Worm (Caenorhabditis elegans) whole organism, L1 larva: ENCODE results near the gene ZC449.7.
A peak's percentile ranks its signal among the peaks of the same experiment; 100 is the strongest.

Source experiments
- Y116A8C.19 ChIP-seq: sonication (generic microtip); optimal IDR thresholded peaks from 2 replicates; lab custom pipeline; 2016; ENCODE audit warnings: missing compliant biosample characterization, missing genetic modification characterization, borderline replicate concordance
- aha-1 ChIP-seq: fragments of 150-350 bp; optimal IDR thresholded peaks from 2 replicates; lab custom pipeline; 2014; ENCODE audit warnings: missing biosample characterization, missing genetic modification characterization
- aly-2 ChIP-seq: fragments of 150-350 bp; optimal IDR thresholded peaks from 2 replicates; lab custom pipeline; 2014; ENCODE audit warnings: missing biosample characterization, missing genetic modification characterization
- ama-1 ChIP-seq: fragments of 150-350 bp; optimal IDR thresholded peaks from 2 replicates; lab custom pipeline; 2014
- blmp-1 ChIP-seq: fragments of 150-350 bp; optimal IDR thresholded peaks from 2 replicates; lab custom pipeline; 2014; ENCODE audit warnings: missing biosample characterization, missing genetic modification characterization
- ceh-82 ChIP-seq, 3 experiments: fragments of 150-350 bp in 1 of 3; sonication (generic microtip) in 2 of 3; optimal IDR thresholded peaks; 2 replicates each; lab custom pipeline; 2014 to 2017; ENCODE audit warnings: missing biosample characterization in 3 of 3, missing genetic modification characterization in 3 of 3
- ces-1 ChIP-seq: fragments of 150-350 bp; optimal IDR thresholded peaks from 2 replicates; lab custom pipeline; 2014; ENCODE audit warnings: missing biosample characterization, missing genetic modification reagents, missing genetic modification characterization
- dsc-1 ChIP-seq: sonication (generic microtip); optimal IDR thresholded peaks from 2 replicates; lab custom pipeline; 2016; ENCODE audit warnings: mild to moderate bottlenecking, missing genetic modification characterization, missing compliant biosample characterization
- efl-1 ChIP-seq, 4 experiments: fragments of 150-350 bp; optimal IDR thresholded peaks in 3 of 4; peaks in 1 of 4; 1 replicate in 1 of 4; 2 replicates in 3 of 4; lab custom pipeline; 2014; ENCODE audit warnings: missing biosample characterization in 2 of 4, missing genetic modification characterization in 2 of 4, missing genetic modification reagents in 2 of 4
- elt-2 ChIP-seq: sonication (generic microtip); optimal IDR thresholded peaks from 2 replicates; lab custom pipeline; 2016; ENCODE audit warnings: missing genetic modification characterization, mild to moderate bottlenecking, inconsistent platforms, missing compliant biosample characterization, missing genetic modification reagents
- fkh-10 ChIP-seq: sonication (generic microtip); optimal IDR thresholded peaks from 2 replicates; lab custom pipeline; 2017; ENCODE audit warnings: missing biosample characterization, missing genetic modification reagents, missing genetic modification characterization
- fkh-4 ChIP-seq: sonication (generic microtip); optimal IDR thresholded peaks from 2 replicates; lab custom pipeline; 2016; ENCODE audit warnings: missing compliant biosample characterization, missing genetic modification characterization, borderline replicate concordance
- grh-1 ChIP-seq: fragments of 200-800 bp; sonication (Bioruptor generic); IDR thresholded peaks from 2 replicates; pipeline ENCODE4 v1.3.6; 2022; ENCODE audit warnings: missing genetic modification reagents, missing genetic modification characterization, missing compliant biosample characterization
- isw-1 ChIP-seq: fragments of 200-800 bp; sonication (Bioruptor generic); IDR thresholded peaks from 2 replicates; pipeline ENCODE4 v1.3.6; 2022; ENCODE audit warnings: missing genetic modification characterization, missing compliant biosample characterization
- jun-1 ChIP-seq: fragments of 150-350 bp; optimal IDR thresholded peaks from 2 replicates; lab custom pipeline; 2014; ENCODE audit warnings: missing biosample characterization, missing genetic modification reagents, missing genetic modification characterization
- lin-13 ChIP-seq: fragments of 150-350 bp; optimal IDR thresholded peaks from 2 replicates; lab custom pipeline; 2014; ENCODE audit warnings: missing biosample characterization, missing genetic modification reagents, missing genetic modification characterization
- lin-14 ChIP-seq: fragments of 200-800 bp; sonication (Bioruptor generic); optimal IDR thresholded peaks from 2 replicates; lab custom pipeline; 2018; ENCODE audit warnings: mild to moderate bottlenecking, missing genetic modification characterization, moderate library complexity, missing compliant biosample characterization
- lin-15B ChIP-seq: fragments of 150-350 bp; sonication (generic microtip); optimal IDR thresholded peaks from 3 replicates; lab custom pipeline; 2014; ENCODE audit warnings: missing biosample characterization, missing genetic modification characterization
- lin-39 ChIP-seq: fragments of 150-350 bp; optimal IDR thresholded peaks from 2 replicates; lab custom pipeline; 2014; ENCODE audit warnings: missing biosample characterization, missing genetic modification reagents, missing genetic modification characterization
- mef-2 ChIP-seq: fragments of 150-350 bp; optimal IDR thresholded peaks from 2 replicates; lab custom pipeline; 2014; ENCODE audit warnings: missing biosample characterization, missing genetic modification characterization
- mep-1 ChIP-seq: fragments of 150-350 bp; optimal IDR thresholded peaks from 2 replicates; lab custom pipeline; 2014; ENCODE audit warnings: missing biosample characterization, missing genetic modification characterization
- nhr-12 ChIP-seq: sonication (generic microtip); optimal IDR thresholded peaks from 2 replicates; lab custom pipeline; 2017; ENCODE audit warnings: missing biosample characterization, missing genetic modification characterization
- nhr-19 ChIP-seq: fragments of 200-800 bp; sonication (Bioruptor generic); conservative IDR thresholded peaks from 2 replicates; pipeline ENCODE4 v1.3.6; 2022; ENCODE audit warnings: missing genetic modification characterization, missing compliant biosample characterization
- nhr-20 ChIP-seq: sonication (generic microtip); optimal IDR thresholded peaks from 2 replicates; lab custom pipeline; 2016; ENCODE audit warnings: mild to moderate bottlenecking, missing genetic modification characterization, missing compliant biosample characterization
- nhr-47 ChIP-seq: sonication (generic microtip); optimal IDR thresholded peaks from 2 replicates; lab custom pipeline; 2016; ENCODE audit warnings: mild to moderate bottlenecking, missing genetic modification characterization, moderate library complexity, missing compliant biosample characterization
- nhr-76 ChIP-seq: sonication (generic microtip); optimal IDR thresholded peaks from 2 replicates; lab custom pipeline; 2017; ENCODE audit warnings: missing biosample characterization, missing genetic modification characterization
- nhr-85 ChIP-seq: sonication (generic microtip); peaks from one replicate; lab custom pipeline; 2016; ENCODE audit warnings: missing genetic modification characterization, inconsistent platforms, missing compliant biosample characterization
- nhr-90 ChIP-seq: sonication (generic microtip); optimal IDR thresholded peaks from 2 replicates; lab custom pipeline; 2016; ENCODE audit warnings: mild to moderate bottlenecking, missing genetic modification characterization, missing compliant biosample characterization; ENCODE audit not compliant: poor library complexity
- pqm-1 ChIP-seq: sonication (generic microtip); optimal IDR thresholded peaks from 3 replicates; lab custom pipeline; 2017; ENCODE audit warnings: missing biosample characterization, missing genetic modification characterization
- rnt-1 ChIP-seq: sonication (generic microtip); optimal IDR thresholded peaks from 2 replicates; lab custom pipeline; 2016; ENCODE audit warnings: mild to moderate bottlenecking, missing genetic modification characterization, moderate library complexity, missing compliant biosample characterization
- skn-1 ChIP-seq: fragments of 150-350 bp; optimal IDR thresholded peaks from 2 replicates; lab custom pipeline; 2014; ENCODE audit warnings: missing biosample characterization, missing genetic modification characterization
- snu-23 ChIP-seq: sonication (generic microtip); optimal IDR thresholded peaks from 2 replicates; lab custom pipeline; 2016; ENCODE audit warnings: missing genetic modification characterization, missing compliant biosample characterization
- sox-4 ChIP-seq: sonication (generic microtip); optimal IDR thresholded peaks from 2 replicates; lab custom pipeline; 2016; ENCODE audit warnings: missing genetic modification characterization, missing compliant biosample characterization
- swsn-7 ChIP-seq: sonication (generic microtip); optimal IDR thresholded peaks from 2 replicates; lab custom pipeline; 2016; ENCODE audit warnings: missing genetic modification characterization, missing compliant biosample characterization
- tbx-2 ChIP-seq: sonication (generic microtip); optimal IDR thresholded peaks from 2 replicates; lab custom pipeline; 2016; ENCODE audit warnings: missing genetic modification characterization, missing compliant biosample characterization
- unc-62 ChIP-seq: fragments of 150-350 bp; optimal IDR thresholded peaks from 2 replicates; lab custom pipeline; 2014; ENCODE audit warnings: missing biosample characterization, missing genetic modification reagents, missing genetic modification characterization
- unc-98 ChIP-seq: fragments of 200-800 bp; sonication (Bioruptor generic); IDR thresholded peaks from 2 replicates; pipeline ENCODE4 v1.3.6; 2022; ENCODE audit warnings: missing genetic modification characterization, missing compliant biosample characterization
- vab-15 ChIP-seq: sonication (generic microtip); optimal IDR thresholded peaks from 2 replicates; lab custom pipeline; 2017; ENCODE audit warnings: missing genotype, mild to moderate bottlenecking, missing genetic modification characterization, missing compliant biosample characterization
- xbp-1 ChIP-seq: sonication (generic microtip); optimal IDR thresholded peaks from 2 replicates; lab custom pipeline; 2016; ENCODE audit warnings: missing genetic modification characterization, missing compliant biosample characterization
- zip-4 ChIP-seq: fragments of 200-800 bp; sonication (Bioruptor generic); optimal IDR thresholded peaks from 2 replicates; lab custom pipeline; 2018; ENCODE audit warnings: mild to moderate bottlenecking, missing genetic modification characterization, moderate library complexity, missing compliant biosample characterization
- ztf-11 ChIP-seq, 2 experiments: sonication (generic microtip); optimal IDR thresholded peaks; 2 replicates each; lab custom pipeline; 2016 to 2017; ENCODE audit warnings: missing genetic modification characterization in 2 of 2, missing biosample characterization in 1 of 2, missing compliant biosample characterization in 1 of 2

ZC449.7 gene

ce11 chrX:4997548-4998087 lies 16.3 kb upstream of the ZC449.7 start, which contains the start of gene ZC8.6 (continued):
- TF ChIP-seq grh-1 (GFP tag; lab: Robert Waterston, UW): no peak
- TF ChIP-seq aly-2: no peak
- TF ChIP-seq lin-15B (tag; lab: Kevin White, UChicago): peak; percentile 54
- TF ChIP-seq nhr-90: no peak
- peak; percentile 68 for TF ChIP-seq mep-1 (tag; lab: Kevin White, UChicago)
- no peak for TF ChIP-seq fkh-10

- TF ChIP-seq nhr-85 (tag; lab: Kevin White, UChicago) (no peak), unc-98 (GFP tag; lab: Robert Waterston, UW) (no peak), xbp-1 (no peak), mef-2 (no peak), lin-14 (peak; percentile 25), lin-15B (tag; lab: Kevin White, UChicago) (no peak), zip-4 (GFP tag; lab: Kevin White, UChicago) (peak; percentile 1), nhr-19 (GFP tag; lab: Robert Waterston, UW) (peak; percentile 18; the same call in 1 of the 2 replicates), rnt-1 (peak; percentile 17), fkh-4 (no peak), grh-1 (GFP tag; lab: Robert Waterston, UW) (no peak), skn-1 (peak; percentile 29)
These were observed 15.0 kb upstream of the ZC449.7 start, which contains the start of gene set-30 for ce11 chrX:4998875-4999274. Gene set-30, plus strand, starts transcription at chrX:4999270.

- TF ChIP-seq rnt-1: peak; percentile 35
These were observed 9.6 kb upstream of the ZC449.7 start for ce11 chrX:5004306-5004705.

- TF ChIP-seq efl-1 (optimal IDR thresholded peaks at IDR 0.05; lab: Kevin White, UChicago) (no peak), efl-1 (GFP tag; optimal IDR thresholded peaks at IDR 0.05 in 1 of 2; lab: Kevin White, UChicago) (peak in 1 of 2 experiments; percentile 56), vab-15 (tag; lab: Kevin White, UChicago) (no peak)
- TF ChIP-seq, all 84 proteins: peak for 1
These were observed 8.9 kb upstream of the ZC449.7 start, which contains the start of gene hsd-2 for ce11 chrX:5004940-5005339. Gene hsd-2, plus strand, starts transcription at chrX:5005240.

- no peak for TF ChIP-seq grh-1 (GFP tag; lab: Robert Waterston, UW)
- TF ChIP-seq elt-2 (tag; lab: Kevin White, UChicago): peak; percentile 56
These were observed 6.9 kb upstream of the ZC449.7 start for ce11 chrX:5006972-5007371.

ce11 chrX:5009000-5009399 lies 4.9 kb upstream of the ZC449.7 start, which contains the start of gene hsd-3:
Gene hsd-3, plus strand, starts transcription at chrX:5009300.
- no peak for TF ChIP-seq Y116A8C.19 (tag; lab: Kevin White, UChicago)
- no peak for TF ChIP-seq blmp-1 (tag; lab: Kevin White, UChicago)
- TF ChIP-seq tbx-2 (tag; lab: Kevin White, UChicago): no peak
- TF ChIP-seq pqm-1: no peak
- TF ChIP-seq isw-1 (GFP tag; lab: Robert Waterston, UW): no peak
- TF ChIP-seq xbp-1: no peak
- TF ChIP-seq aha-1: no peak
- no peak for TF ChIP-seq fkh-10
- no peak for TF ChIP-seq lin-39 (tag; lab: Kevin White, UChicago)
- TF ChIP-seq jun-1 (tag; lab: Kevin White, UChicago): no peak
- TF ChIP-seq rnt-1: no peak
- TF ChIP-seq unc-62 (GFP tag; lab: Kevin White, UChicago): no peak
- no peak for TF ChIP-seq vab-15 (tag; lab: Kevin White, UChicago)
- no peak for TF ChIP-seq snu-23 (GFP tag; lab: Kevin White, UChicago)

ce11 chrX:5015775-5016174 lies 1.9 kb downstream of the ZC449.7 start, which contains the start of gene ZC449.8:
Gene ZC449.8, plus strand, starts transcription at chrX:5016075.
- TF ChIP-seq snu-23 (GFP tag; lab: Kevin White, UChicago): no peak
- TF ChIP-seq lin-14: no peak
- TF ChIP-seq ceh-82 (tag; optimal IDR thresholded peaks at IDR 0.05; lab: Kevin White, UChicago): no peak
- TF ChIP-seq sox-4 (tag; lab: Kevin White, UChicago): no peak
- TF ChIP-seq ztf-11 (tag; optimal IDR thresholded peaks at IDR 0.05; lab: Kevin White, UChicago): no peak
- TF ChIP-seq ama-1 (lab: Kevin White, UChicago): no peak
- no peak for TF ChIP-seq tbx-2 (tag; lab: Kevin White, UChicago)
- TF ChIP-seq dsc-1: no peak
- TF ChIP-seq nhr-12 (tag; lab: Kevin White, UChicago): no peak
- no peak for TF ChIP-seq nhr-76 (tag; lab: Kevin White, UChicago)
- TF ChIP-seq swsn-7 (tag; lab: Kevin White, UChicago): no peak
- no peak for TF ChIP-seq lin-13 (GFP tag; lab: Kevin White, UChicago)
- TF ChIP-seq nhr-20 (tag; lab: Kevin White, UChicago): no peak
- TF ChIP-seq nhr-47 (tag; lab: Kevin White, UChicago): no peak
- TF ChIP-seq pqm-1: no peak
- no peak for TF ChIP-seq rnt-1
- TF ChIP-seq ces-1 (GFP tag; lab: Kevin White, UChicago): no peak
